Fruit fly (Drosophila melanogaster) whole organism, prepupa: Measurements from ENCODE around the gene Cyp303a1.

ENCODE experiments used
- Blimp-1 ChIP-seq: fragments of 200-800 bp; sonication (Bioruptor generic); optimal IDR thresholded peaks from 3 replicates; lab custom pipeline; 2017; ENCODE audit warnings: missing biosample characterization, missing genetic modification characterization, mild to moderate bottlenecking, moderate library complexity, missing genetic modification reagents
- CG10631 ChIP-seq: fragments of 200-800 bp; sonication (Bioruptor generic); optimal IDR thresholded peaks from 2 replicates; lab custom pipeline; 2016; ENCODE audit warnings: missing biosample characterization, missing genetic modification characterization
- CG10669 ChIP-seq: fragments of 200-800 bp; sonication (Bioruptor generic); optimal IDR thresholded peaks from 3 replicates; lab custom pipeline; 2018; ENCODE audit warnings: missing biosample characterization, mild to moderate bottlenecking, missing genetic modification characterization, moderate library complexity
- CG11294 ChIP-seq: fragments of 200-800 bp; sonication (Bioruptor generic); IDR thresholded peaks from 2 replicates; pipeline ENCODE4 v1.3.6; 2022; ENCODE audit warnings: missing biosample characterization, missing genetic modification characterization
- CG11762 ChIP-seq: fragments of 200-800 bp; sonication (Bioruptor generic); optimal IDR thresholded peaks from 3 replicates; lab custom pipeline; 2016; ENCODE audit warnings: missing biosample characterization, missing genetic modification characterization; ENCODE audit not compliant: insufficient read depth
- CG11902 ChIP-seq: fragments of 200-800 bp; sonication (Bioruptor generic); optimal IDR thresholded peaks from 3 replicates; lab custom pipeline; 2016; ENCODE audit warnings: missing biosample characterization, missing genetic modification characterization
- CG15336 ChIP-seq: fragments of 200-800 bp; sonication (Bioruptor generic); IDR thresholded peaks from 2 replicates; pipeline ENCODE4 v1.3.6; 2022; ENCODE audit warnings: missing biosample characterization, missing genetic modification characterization
- CG1621 ChIP-seq: fragments of 200-800 bp; sonication (Bioruptor generic); optimal IDR thresholded peaks from 3 replicates; lab custom pipeline; 2018; ENCODE audit warnings: missing biosample characterization, mild to moderate bottlenecking, missing genetic modification characterization
- CG16779 ChIP-seq: fragments of 200-800 bp; sonication (Bioruptor generic); optimal IDR thresholded peaks from 3 replicates; lab custom pipeline; 2017; ENCODE audit warnings: missing biosample characterization, mild to moderate bottlenecking, missing genetic modification characterization
- CG3032 ChIP-seq: fragments of 200-800 bp; optimal IDR thresholded peaks from 2 replicates; lab custom pipeline; 2019; ENCODE audit warnings: missing biosample characterization, mild to moderate bottlenecking, missing genetic modification characterization, moderate library complexity
- CG31627 ChIP-seq: fragments of 200-800 bp; sonication (Bioruptor generic); optimal IDR thresholded peaks from 3 replicates; lab custom pipeline; 2016; ENCODE audit warnings: missing biosample characterization, missing genetic modification characterization
- CG32006 ChIP-seq: fragments of 200-800 bp; sonication (Bioruptor generic); optimal IDR thresholded peaks from 3 replicates; lab custom pipeline; 2017; ENCODE audit warnings: missing biosample characterization, mild to moderate bottlenecking, missing genetic modification characterization
- CG3919 ChIP-seq: fragments of 200-800 bp; sonication (Bioruptor generic); optimal IDR thresholded peaks from 3 replicates; lab custom pipeline; 2016; ENCODE audit warnings: missing biosample characterization, missing genetic modification characterization
- CG4318 ChIP-seq: fragments of 200-800 bp; sonication (Bioruptor generic); optimal IDR thresholded peaks from 3 replicates; lab custom pipeline; 2017; ENCODE audit warnings: missing biosample characterization, mild to moderate bottlenecking, missing genetic modification characterization
- CG6163 ChIP-seq: fragments of 200-800 bp; sonication (Bioruptor generic); IDR thresholded peaks from 3 replicates; pipeline ENCODE4 v1.3.6; 2022; ENCODE audit warnings: missing biosample characterization, missing genetic modification characterization
- CG6276 ChIP-seq: fragments of 200-800 bp; sonication (Bioruptor generic); optimal IDR thresholded peaks from 2 replicates; lab custom pipeline; 2017; ENCODE audit warnings: missing biosample characterization, mild to moderate bottlenecking, missing genetic modification characterization
- CG6792 ChIP-seq: fragments of 200-800 bp; sonication (Bioruptor generic); optimal IDR thresholded peaks from 3 replicates; lab custom pipeline; 2016; ENCODE audit warnings: missing biosample characterization, missing genetic modification characterization
- CG6854 ChIP-seq: fragments of 200-800 bp; sonication (Bioruptor generic); optimal IDR thresholded peaks from 2 replicates; lab custom pipeline; 2017; ENCODE audit warnings: missing biosample characterization, mild to moderate bottlenecking, missing genetic modification characterization
- CG7368 ChIP-seq: fragments of 200-800 bp; sonication (Bioruptor generic); optimal IDR thresholded peaks from 3 replicates; lab custom pipeline; 2016; ENCODE audit warnings: missing biosample characterization, missing genetic modification characterization
- CG8119 ChIP-seq: fragments of 200-800 bp; sonication (Bioruptor generic); IDR thresholded peaks from 3 replicates; pipeline ENCODE4 v1.3.6; 2022; ENCODE audit warnings: missing biosample characterization, missing genetic modification characterization
- CG8319 ChIP-seq: fragments of 200-800 bp; sonication (Bioruptor generic); optimal IDR thresholded peaks from 3 replicates; lab custom pipeline; 2016; ENCODE audit warnings: missing biosample characterization, missing genetic modification characterization
- CG8632 ChIP-seq: fragments of 200-800 bp; sonication (Bioruptor generic); optimal IDR thresholded peaks from 3 replicates; lab custom pipeline; 2016; ENCODE audit warnings: missing biosample characterization, missing genetic modification characterization
- CG9139 ChIP-seq: fragments of 200-800 bp; sonication (Bioruptor generic); optimal IDR thresholded peaks from 3 replicates; lab custom pipeline; 2017; ENCODE audit warnings: missing biosample characterization, mild to moderate bottlenecking, missing genetic modification characterization
- Eip75B ChIP-seq: fragments of 200-800 bp; sonication (Bioruptor generic); optimal IDR thresholded peaks from 3 replicates; lab custom pipeline; 2016; ENCODE audit warnings: missing biosample characterization, missing genetic modification characterization
- Eip78C ChIP-seq: fragments of 200-800 bp; sonication (Bioruptor generic); peaks from one replicate; lab custom pipeline; 2016; ENCODE audit warnings: missing biosample characterization, missing genetic modification characterization
- Eip93F ChIP-seq: fragments of 200-800 bp; sonication (Bioruptor generic); optimal IDR thresholded peaks from 2 replicates; lab custom pipeline; 2016; ENCODE audit warnings: missing biosample characterization, mild to moderate bottlenecking, missing genetic modification characterization
- Ets21C ChIP-seq: fragments of 200-800 bp; sonication (Bioruptor generic); optimal IDR thresholded peaks from 3 replicates; lab custom pipeline; 2016; ENCODE audit warnings: missing biosample characterization, missing genetic modification characterization
- Ets96B ChIP-seq: fragments of 200-800 bp; optimal IDR thresholded peaks from 2 replicates; lab custom pipeline; 2019; ENCODE audit warnings: missing biosample characterization, mild to moderate bottlenecking, missing genetic modification characterization, moderate library complexity
- Gug ChIP-seq: fragments of 200-800 bp; sonication (Bioruptor generic); IDR thresholded peaks from 2 replicates; pipeline ENCODE4 v1.3.6; 2022; ENCODE audit warnings: missing biosample characterization, missing genetic modification characterization
- Hr38 ChIP-seq: sonication (Bioruptor generic); optimal IDR thresholded peaks from 2 replicates; lab custom pipeline; 2016; ENCODE audit warnings: missing biosample characterization, missing genetic modification characterization
- Hr39 ChIP-seq: fragments of 200-800 bp; sonication (Bioruptor generic); optimal IDR thresholded peaks from 2 replicates; lab custom pipeline; 2016; ENCODE audit warnings: missing biosample characterization, missing genetic modification characterization
- Hr4 ChIP-seq: fragments of 200-800 bp; sonication (Bioruptor generic); optimal IDR thresholded peaks from 3 replicates; lab custom pipeline; 2016; ENCODE audit warnings: missing biosample characterization, missing genetic modification characterization
- Lpt ChIP-seq: fragments of 200-800 bp; sonication (Bioruptor generic); optimal IDR thresholded peaks from 3 replicates; lab custom pipeline; 2016; ENCODE audit warnings: missing biosample characterization, missing genetic modification characterization
- Met ChIP-seq: fragments of 200-800 bp; sonication (Bioruptor generic); optimal IDR thresholded peaks from 3 replicates; lab custom pipeline; 2016; ENCODE audit warnings: missing biosample characterization, missing genetic modification characterization
- OdsH ChIP-seq: fragments of 200-800 bp; sonication (Bioruptor generic); optimal IDR thresholded peaks from 3 replicates; lab custom pipeline; 2016; ENCODE audit warnings: missing biosample characterization, missing genetic modification characterization
- Smox ChIP-seq: fragments of 200-800 bp; sonication (Bioruptor generic); optimal IDR thresholded peaks from 3 replicates; lab custom pipeline; 2016; ENCODE audit warnings: missing biosample characterization, missing genetic modification characterization
- Sox102F ChIP-seq: fragments of 200-800 bp; sonication (Bioruptor generic); optimal IDR thresholded peaks from 2 replicates; lab custom pipeline; 2016; ENCODE audit warnings: missing biosample characterization, mild to moderate bottlenecking, missing genetic modification characterization
- Sox14 ChIP-seq: fragments of 200-800 bp; sonication (Bioruptor generic); optimal IDR thresholded peaks from 3 replicates; lab custom pipeline; 2016; ENCODE audit warnings: missing biosample characterization, missing genetic modification characterization
- Sox15 ChIP-seq: fragments of 200-800 bp; sonication (Bioruptor generic); optimal IDR thresholded peaks from 3 replicates; lab custom pipeline; 2016; ENCODE audit warnings: missing biosample characterization, missing genetic modification characterization
- achi ChIP-seq: fragments of 200-800 bp; sonication (Bioruptor generic); optimal IDR thresholded peaks from 3 replicates; lab custom pipeline; 2016; ENCODE audit warnings: missing biosample characterization, missing genetic modification characterization
- acj6 ChIP-seq: fragments of 200-800 bp; sonication (Bioruptor generic); optimal IDR thresholded peaks from 3 replicates; lab custom pipeline; 2016; ENCODE audit warnings: missing biosample characterization, missing genetic modification characterization
- cyc ChIP-seq: fragments of 200-800 bp; sonication (Bioruptor generic); optimal IDR thresholded peaks from 3 replicates; lab custom pipeline; 2016; ENCODE audit warnings: missing biosample characterization, missing genetic modification characterization
- dac ChIP-seq: fragments of 200-800 bp; sonication (Bioruptor generic); optimal IDR thresholded peaks from 2 replicates; lab custom pipeline; 2017; ENCODE audit warnings: missing biosample characterization, mild to moderate bottlenecking, missing genetic modification characterization
- dsx ChIP-seq: fragments of 200-800 bp; optimal IDR thresholded peaks from 3 replicates; lab custom pipeline; 2019; ENCODE audit warnings: missing biosample characterization, mild to moderate bottlenecking, missing genetic modification characterization, moderate library complexity; ENCODE audit not compliant: poor library complexity, severe bottlenecking
- eg ChIP-seq: fragments of 200-800 bp; sonication (Bioruptor generic); IDR thresholded peaks from 3 replicates; pipeline ENCODE4 v1.3.6; 2022; ENCODE audit warnings: missing biosample characterization, missing genetic modification characterization
- esn ChIP-seq: fragments of 200-800 bp; sonication (Bioruptor generic); optimal IDR thresholded peaks from 2 replicates; lab custom pipeline; 2016; ENCODE audit warnings: missing biosample characterization, mild to moderate bottlenecking, missing genetic modification characterization, moderate library complexity
- fd59A ChIP-seq: fragments of 200-800 bp; sonication (Bioruptor generic); optimal IDR thresholded peaks from 2 replicates; lab custom pipeline; 2017; ENCODE audit warnings: missing biosample characterization, mild to moderate bottlenecking, missing genetic modification characterization, missing genetic modification reagents
- fd85E ChIP-seq: fragments of 200-800 bp; sonication (Bioruptor generic); optimal IDR thresholded peaks from 3 replicates; lab custom pipeline; 2016; ENCODE audit warnings: missing biosample characterization, missing genetic modification characterization
- fkh ChIP-seq: fragments of 200-800 bp; sonication (Bioruptor generic); optimal IDR thresholded peaks from 3 replicates; lab custom pipeline; 2017; ENCODE audit warnings: missing biosample characterization, mild to moderate bottlenecking, missing genetic modification characterization, moderate library complexity
- lz ChIP-seq: fragments of 200-800 bp; sonication (Bioruptor generic); optimal IDR thresholded peaks from 3 replicates; lab custom pipeline; 2016; ENCODE audit warnings: missing biosample characterization, missing genetic modification characterization
- net ChIP-seq: fragments of 200-800 bp; sonication (Bioruptor generic); optimal IDR thresholded peaks from 3 replicates; lab custom pipeline; 2016; ENCODE audit warnings: missing biosample characterization, missing genetic modification characterization
- pdm3 ChIP-seq: fragments of 200-800 bp; sonication (Bioruptor generic); optimal IDR thresholded peaks from 3 replicates; lab custom pipeline; 2016; ENCODE audit warnings: missing biosample characterization, missing genetic modification characterization
- salr ChIP-seq, 2 experiments: fragments of 200-800 bp; sonication (Bioruptor generic); optimal IDR thresholded peaks; 3 replicates each; lab custom pipeline; 2016 to 2018; ENCODE audit warnings: missing biosample characterization in 2 of 2, missing genetic modification characterization in 2 of 2, mild to moderate bottlenecking in 1 of 2
- vri ChIP-seq: fragments of 200-800 bp; sonication (Bioruptor generic); optimal IDR thresholded peaks from 3 replicates; lab custom pipeline; 2016; ENCODE audit warnings: missing biosample characterization, mild to moderate bottlenecking, missing genetic modification characterization

The Cyp303a1 gene

DNA sequence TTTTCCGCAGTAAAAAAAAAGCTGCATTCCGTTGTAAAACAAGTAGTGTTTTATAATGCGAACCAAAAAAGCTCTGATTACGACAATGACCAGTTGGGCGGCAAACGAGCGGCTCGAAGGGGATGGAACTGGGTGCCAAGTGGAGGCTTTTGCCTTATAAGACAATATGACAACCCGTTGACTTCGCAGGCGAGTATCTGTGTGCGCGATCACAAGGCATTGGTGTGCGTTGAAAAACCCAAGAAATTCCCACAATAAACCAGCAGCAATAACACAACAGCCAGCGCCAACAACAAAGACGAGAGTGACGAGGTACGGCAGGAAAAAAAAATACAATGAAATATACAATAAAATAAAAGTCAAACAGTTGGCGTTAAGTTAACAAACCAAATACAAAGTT is 21.0 kb downstream of the Cyp303a1 start:
- no peak for TF ChIP-seq dac
- no peak for TF ChIP-seq salr (GFP tag; optimal IDR thresholded peaks at IDR 0.05; lab: Kevin White, UChicago)
- TF ChIP-seq CG3032 (tag; lab: Kevin White, UChicago): peak; percentile 10
- no peak for TF ChIP-seq CG3919 (GFP tag; lab: Kevin White, UChicago)
- TF ChIP-seq CG10669: no peak
- no peak for TF ChIP-seq Blimp-1 (GFP tag; lab: Kevin White, UChicago)
- TF ChIP-seq CG32006 (GFP tag; lab: Kevin White, UChicago): no peak
- no peak for TF ChIP-seq Sox15 (GFP tag; lab: Kevin White, UChicago)
- TF ChIP-seq Eip78C (GFP tag; lab: Kevin White, UChicago): peak; percentile 60
- no peak for TF ChIP-seq pdm3 (GFP tag; lab: Kevin White, UChicago)
- no peak for TF ChIP-seq CG6276 (GFP tag; lab: Kevin White, UChicago)
- TF ChIP-seq Eip75B: no peak
- no peak for TF ChIP-seq Hr38 (GFP tag; lab: Kevin White, UChicago)
- TF ChIP-seq lz (GFP tag; lab: Kevin White, UChicago): no peak
- TF ChIP-seq CG8632 (GFP tag; lab: Kevin White, UChicago): no peak
- no peak for TF ChIP-seq Smox (GFP tag; lab: Kevin White, UChicago)
- TF ChIP-seq Ets21C (GFP tag; lab: Kevin White, UChicago): no peak
- no peak for TF ChIP-seq CG7368 (GFP tag; lab: Kevin White, UChicago)
- TF ChIP-seq CG8319: no peak
- TF ChIP-seq Met (GFP tag; lab: Kevin White, UChicago): no peak
- no peak for TF ChIP-seq CG16779 (tag; lab: Kevin White, UChicago)
- no peak for TF ChIP-seq Hr39
- no peak for TF ChIP-seq CG15336 (GFP tag; lab: Robert Waterston, UW)
- peak; percentile 38 for TF ChIP-seq Eip93F (GFP tag; lab: Kevin White, UChicago)
- TF ChIP-seq Sox14 (GFP tag; lab: Kevin White, UChicago): peak; percentile 77
- TF ChIP-seq CG6792: no peak
- TF ChIP-seq CG8119 (GFP tag; lab: Robert Waterston, UW): peak; percentile 28; the same call in 2 of the 3 replicates
- TF ChIP-seq Hr4: no peak
- TF ChIP-seq vri: peak; percentile 94
- TF ChIP-seq CG6854 (GFP tag; lab: Kevin White, UChicago): no peak
- TF ChIP-seq CG9139 (GFP tag; lab: Kevin White, UChicago): no peak
- no peak for TF ChIP-seq Lpt (GFP tag; lab: Kevin White, UChicago)
- TF ChIP-seq Ets96B (tag; lab: Kevin White, UChicago): peak; percentile 31
- no peak for TF ChIP-seq CG4318 (GFP tag; lab: Kevin White, UChicago)
- no peak for TF ChIP-seq cyc (GFP tag; lab: Kevin White, UChicago)
- TF ChIP-seq achi (GFP tag; lab: Kevin White, UChicago): no peak
- no peak for TF ChIP-seq CG11902 (GFP tag; lab: Kevin White, UChicago)
- no peak for TF ChIP-seq fd85E
- no peak; the same call in 2 of the 3 replicates for TF ChIP-seq eg
- TF ChIP-seq CG11294: no peak
- TF ChIP-seq CG31627 (GFP tag; lab: Kevin White, UChicago): no peak
- TF ChIP-seq CG10631 (GFP tag; lab: Kevin White, UChicago): no peak
- TF ChIP-seq acj6: no peak
- peak; percentile 62 for TF ChIP-seq CG6163 (GFP tag; lab: Robert Waterston, UW)
- no peak for TF ChIP-seq Gug
- no peak for TF ChIP-seq net
- no peak for TF ChIP-seq Sox102F (GFP tag; lab: Kevin White, UChicago)
- TF ChIP-seq CG1621 (tag; lab: Kevin White, UChicago): no peak
- peak; percentile 62 for TF ChIP-seq fkh (GFP tag; lab: Kevin White, UChicago)
- TF ChIP-seq OdsH (GFP tag; lab: Kevin White, UChicago): no peak
- peak; percentile 53 for TF ChIP-seq dsx (GFP tag; lab: Kevin White, UChicago)
- no peak for TF ChIP-seq CG11762
- TF ChIP-seq esn: no peak
- no peak for TF ChIP-seq fd59A (GFP tag; lab: Kevin White, UChicago)
